Worm (Caenorhabditis elegans) whole organism, L4 larva: Measurements from ENCODE around the gene mig-32.

Experiments
- F44E2.7 ChIP-seq: fragments of 200-800 bp; sonication (Bioruptor generic); IDR thresholded peaks from 2 replicates; pipeline ENCODE4 v2.1.2; 2022; ENCODE audit warnings: missing genetic modification characterization, missing compliant biosample characterization
- Y75B8A.6 ChIP-seq: fragments of 200-800 bp; sonication (Bioruptor generic); IDR thresholded peaks from 2 replicates; pipeline ENCODE4 v1.3.6; 2022; ENCODE audit warnings: missing genetic modification reagents, missing genetic modification characterization, missing compliant biosample characterization
- ama-1 ChIP-seq: fragments of 150-350 bp; optimal IDR thresholded peaks from 2 replicates; lab custom pipeline; 2014; ENCODE audit warnings: inconsistent platforms, mixed read lengths
- daf-16 ChIP-seq, 3 experiments: sonication (generic microtip); optimal IDR thresholded peaks; 2 replicates each; lab custom pipeline; 2016 to 2017; ENCODE audit warnings: missing genetic modification characterization in 3 of 3, missing genetic modification reagents in 3 of 3, mild to moderate bottlenecking in 2 of 3, missing compliant biosample characterization in 2 of 3, missing biosample characterization in 1 of 3, moderate library complexity in 1 of 3
- dpl-1 ChIP-seq: fragments of 150-350 bp; optimal IDR thresholded peaks from 2 replicates; lab custom pipeline; 2014; ENCODE audit warnings: missing biosample characterization, missing genetic modification reagents, missing genetic modification characterization
- duxl-1 ChIP-seq: sonication (generic microtip); optimal IDR thresholded peaks from 2 replicates; lab custom pipeline; 2016; ENCODE audit warnings: mild to moderate bottlenecking, missing genetic modification characterization, moderate library complexity, missing compliant biosample characterization; ENCODE audit not compliant: poor library complexity
- dve-1 ChIP-seq: sonication (generic microtip); optimal IDR thresholded peaks from 2 replicates; lab custom pipeline; 2017; ENCODE audit warnings: antibody characterized with exemption, mild to moderate bottlenecking, missing genetic modification characterization, missing compliant biosample characterization; ENCODE audit not compliant: insufficient read depth
- egl-27 ChIP-seq: sonication (generic microtip); optimal IDR thresholded peaks from 3 replicates; lab custom pipeline; 2017; ENCODE audit warnings: missing biosample characterization, missing genetic modification reagents, missing genetic modification characterization
- egl-43 ChIP-seq: fragments of 200-800 bp; sonication (Bioruptor generic); IDR thresholded peaks from 2 replicates; pipeline ENCODE4 v1.3.6; 2022; ENCODE audit warnings: missing genetic modification reagents, missing genetic modification characterization, missing compliant biosample characterization
- fkh-10 ChIP-seq: fragments of 150-350 bp; optimal IDR thresholded peaks from 2 replicates; lab custom pipeline; 2014; ENCODE audit warnings: missing biosample characterization, missing genetic modification reagents, missing genetic modification characterization
- fos-1 ChIP-seq: fragments of 150-350 bp; optimal IDR thresholded peaks from 2 replicates; lab custom pipeline; 2014; ENCODE audit warnings: missing biosample characterization, missing genetic modification characterization
- gei-8 ChIP-seq: fragments of 200-800 bp; sonication (Bioruptor generic); optimal IDR thresholded peaks from 2 replicates; lab custom pipeline; 2018; ENCODE audit warnings: mild to moderate bottlenecking, missing genetic modification characterization, missing compliant biosample characterization
- hlh-11 ChIP-seq: fragments of 200-800 bp; sonication (Bioruptor generic); optimal IDR thresholded peaks from 2 replicates; lab custom pipeline; 2018; ENCODE audit warnings: mild to moderate bottlenecking, missing genetic modification characterization, missing compliant biosample characterization
- hmg-1.1 ChIP-seq: fragments of 200-800 bp; sonication (Bioruptor generic); IDR thresholded peaks from 2 replicates; pipeline ENCODE4 v1.3.6; 2022; ENCODE audit warnings: missing genetic modification reagents, missing genetic modification characterization, missing compliant biosample characterization
- lir-3 ChIP-seq: sonication (generic microtip); optimal IDR thresholded peaks from 2 replicates; lab custom pipeline; 2016; ENCODE audit warnings: mild to moderate bottlenecking, missing genetic modification characterization, missing compliant biosample characterization
- mes-2 ChIP-seq: sonication (generic microtip); optimal IDR thresholded peaks from 2 replicates; lab custom pipeline; 2016; ENCODE audit warnings: missing genotype, mild to moderate bottlenecking, missing genetic modification characterization, missing compliant biosample characterization; ENCODE audit not compliant: poor library complexity, severe bottlenecking
- mxl-3 ChIP-seq: fragments of 200-800 bp; sonication (Bioruptor generic); optimal IDR thresholded peaks from 2 replicates; lab custom pipeline; 2018; ENCODE audit warnings: mild to moderate bottlenecking, missing genetic modification characterization, missing compliant biosample characterization
- nhr-111 ChIP-seq: fragments of 200-800 bp; sonication (Bioruptor generic); optimal IDR thresholded peaks from 2 replicates; lab custom pipeline; 2018; ENCODE audit warnings: mild to moderate bottlenecking, missing genetic modification characterization, missing compliant biosample characterization
- nhr-25 ChIP-seq: sonication (generic microtip); optimal IDR thresholded peaks from 2 replicates; lab custom pipeline; 2017; ENCODE audit warnings: missing genetic modification characterization, mild to moderate bottlenecking, missing compliant biosample characterization, antibody characterized with exemption, moderate library complexity, borderline replicate concordance; ENCODE audit not compliant: insufficient read depth
- pha-4 ChIP-seq, 2 experiments: fragments of 150-350 bp in 1 of 2; fragments of 200-800 bp in 1 of 2; sonication (Bioruptor generic) in 1 of 2; IDR thresholded peaks in 1 of 2; optimal IDR thresholded peaks in 1 of 2; 2 replicates each; pipeline versions ENCODE4 v1.3.6 to Lab custom; 2014 to 2022; ENCODE audit warnings: missing genetic modification characterization in 2 of 2, missing genetic modification reagents in 2 of 2, missing biosample characterization in 1 of 2, missing compliant biosample characterization in 1 of 2
- php-3 ChIP-seq: fragments of 200-800 bp; sonication (Bioruptor generic); IDR thresholded peaks from 2 replicates; pipeline ENCODE4 v1.3.6; 2022; ENCODE audit warnings: missing genetic modification reagents, missing genetic modification characterization, missing compliant biosample characterization
- snpc-4 ChIP-seq: fragments of 150-350 bp; optimal IDR thresholded peaks from 2 replicates; lab custom pipeline; 2014; ENCODE audit warnings: missing biosample characterization, missing genetic modification characterization
- spr-1 ChIP-seq: sonication (generic microtip); optimal IDR thresholded peaks from 2 replicates; lab custom pipeline; 2016; ENCODE audit warnings: mild to moderate bottlenecking, missing genetic modification characterization, missing compliant biosample characterization
- unc-62 ChIP-seq, 3 experiments: fragments of 150-350 bp in 1 of 3; sonication (generic microtip); optimal IDR thresholded peaks in 2 of 3; peaks in 1 of 3; 1 replicate in 1 of 3; 2 replicates in 2 of 3; lab custom pipeline; 2014 to 2017; ENCODE audit warnings: missing biosample characterization in 3 of 3, missing genetic modification characterization in 3 of 3, missing genetic modification reagents in 3 of 3, missing genotype in 1 of 3
- zip-2 ChIP-seq: fragments of 150-350 bp; optimal IDR thresholded peaks from 2 replicates; lab custom pipeline; 2014; ENCODE audit warnings: missing biosample characterization, missing genetic modification characterization
- ztf-11 ChIP-seq: fragments of 150-350 bp; optimal IDR thresholded peaks from 2 replicates; lab custom pipeline; 2014; ENCODE audit warnings: missing biosample characterization, missing genetic modification characterization

Gene mig-32

ce11 chrIV:12040431-12040830 lies 51.6 kb downstream of the mig-32 start (continued):
- TF ChIP-seq lir-3 (tag; lab: Kevin White, UChicago) (no peak), spr-1 (tag; lab: Kevin White, UChicago) (no peak), hmg-1.1 (GFP tag; lab: Robert Waterston, UW) (no peak), nhr-111 (no peak), snpc-4 (tag; lab: Kevin White, UChicago) (no peak), dve-1 (tag; lab: Kevin White, UChicago) (peak; percentile 0), mxl-3 (GFP tag; lab: Kevin White, UChicago) (peak; percentile 30), fkh-10 (GFP tag; lab: Kevin White, UChicago) (no peak), egl-27 (no peak), ztf-11 (tag; lab: Kevin White, UChicago) (no peak), gei-8 (no peak), egl-43 (GFP tag; lab: Robert Waterston, UW) (no peak), Y75B8A.6 (GFP tag; lab: Robert Waterston, UW) (no peak), nhr-25 (tag; lab: Kevin White, UChicago) (no peak), F44E2.7 (GFP tag; lab: Robert Waterston, UW) (no peak), fos-1 (tag; lab: Kevin White, UChicago) (no peak), php-3 (GFP tag; lab: Robert Waterston, UW) (no peak), unc-62 (GFP tag; optimal IDR thresholded peaks at IDR 0.05 in 1 of 2; lab: Kevin White, UChicago) (peak in 1 of 2 experiments; percentile 43), unc-62 (tag; optimal IDR thresholded peaks at IDR 0.05; lab: Kevin White, UChicago) (no peak), ama-1 (no peak), duxl-1 (no peak), pha-4 (GFP tag; IDR thresholded peaks at IDR 0.05; lab: Robert Waterston, UW) (no peak), pha-4 (tag; optimal IDR thresholded peaks at IDR 0.05; lab: Kevin White, UChicago) (no peak), daf-16 (GFP tag; optimal IDR thresholded peaks at IDR 0.05; lab: Kevin White, UChicago) (no peak), daf-16 (tag; optimal IDR thresholded peaks at IDR 0.05; lab: Kevin White, UChicago) (peak; percentile 36), hlh-11 (tag; lab: Kevin White, UChicago) (peak; percentile 39), dpl-1 (GFP tag; lab: Kevin White, UChicago) (no peak), zip-2 (no peak), mes-2 (no peak)
